Worm (Caenorhabditis elegans): ENCODE data around the gene bath-2.
"Not testable (repeated sequence)": the region's sequence is repeated elsewhere in the genome, so short reads cannot be mapped to it uniquely, and the experiment has no call there.

bath-2 gene

ce11 chrII:1922665-1923187, at the start of gene bath-2, which contains the start of gene F52C6.4:
bath-2 (minus strand) TSS chrII:1922765.
F52C6.4 (plus strand) TSS chrII:1923137.
- TF ChIP-seq madf-6 (GFP tag; IDR thresholded peaks at IDR 0.05) (peak; percentile 44; the same call in 1 of the 2 replicates), tbx-9 (tag; optimal IDR thresholded peaks at IDR 0.05; ENCODE audit: borderline replicate concordance) (no peak), lsl-1 (GFP tag; optimal IDR thresholded peaks at IDR 0.05) (peak; percentile 84), ceh-27 (GFP tag; optimal IDR thresholded peaks at IDR 0.05) (no peak)

- not testable (repeated sequence) for TF ChIP-seq ceh-27 (GFP tag; optimal IDR thresholded peaks at IDR 0.05); ztf-28 (GFP tag; IDR thresholded peaks at IDR 0.05); ztf-6 (GFP tag; IDR thresholded peaks at IDR 0.05)
Measured at ce11 chrII:1955568-1955967, 33.0 kb upstream of the bath-2 start, which contains the start of gene math-49. math-49 (minus strand) TSS chrII:1955668.

- TF ChIP-seq Y53G8AR.9 (GFP tag; conservative IDR thresholded peaks at IDR 0.05) (0 out of 2 replicates have a peak, but pooled peaks have one; percentile 52), rpc-1 (optimal IDR thresholded peaks at IDR 0.05) (no peak), rpc-1 (tag; optimal IDR thresholded peaks at IDR 0.05) (no peak), ceh-79 (tag; optimal IDR thresholded peaks at IDR 0.05) (no peak), dox-1 (GFP tag; IDR thresholded peaks at IDR 0.05) (peak; percentile 57), nhr-80 (tag; optimal IDR thresholded peaks at IDR 0.05) (peak; percentile 73), atf-7 (tag; optimal IDR thresholded peaks at IDR 0.05) (peak; percentile 24), snpc-1.1 (tag; optimal IDR thresholded peaks at IDR 0.05; ENCODE audit: insufficient read depth) (no peak)
Measured at ce11 chrII:1949119-1949518, 26.6 kb upstream of the bath-2 start.

- TF ChIP-seq ceh-91 (GFP tag; IDR thresholded peaks at IDR 0.05); zim-3 (tag; optimal IDR thresholded peaks at IDR 0.05); F55B11.4 (tag; optimal IDR thresholded peaks at IDR 0.05; ENCODE audit: borderline replicate concordance, insufficient read depth): not testable (repeated sequence)
Measured at ce11 chrII:1948393-1948792, 25.8 kb upstream of the bath-2 start, which contains the start of gene ZK250.2. ZK250.2 (plus strand) TSS chrII:1948693.

- TF ChIP-seq zfh-2 (GFP tag; conservative IDR thresholded peaks at IDR 0.05) (no peak), ztf-18 (tag; optimal IDR thresholded peaks at IDR 0.05) (no peak), mes-4 (tag; optimal IDR thresholded peaks at IDR 0.05) (no peak), cebp-2 (GFP tag; IDR thresholded peaks at IDR 0.05) (no peak), gei-17 (GFP tag; optimal IDR thresholded peaks at IDR 0.05) (no peak), lag-1 (GFP tag; IDR thresholded peaks at IDR 0.05) (no peak), F33H1.4 (GFP tag; IDR thresholded peaks at IDR 0.05) (no peak), somi-1 (GFP tag; optimal IDR thresholded peaks at IDR 0.05) (no peak), F39B2.1 (GFP tag; IDR thresholded peaks at IDR 0.05) (no peak), lin-26 (GFP tag; IDR thresholded peaks at IDR 0.05) (no peak)
Measured at ce11 chrII:1946427-1946826, 23.9 kb upstream of the bath-2 start, which contains the start of gene math-48. math-48 (minus strand) TSS chrII:1946527.

ce11 chrII:1945093-1945492, 22.5 kb upstream of the bath-2 start, which contains the start of gene ZK250.14:
ZK250.14 (minus strand) TSS chrII:1945193.
- TF ChIP-seq F57C9.4 (tag; optimal IDR thresholded peaks at IDR 0.05), result no peak
- no peak for TF ChIP-seq xnd-1 (tag; optimal IDR thresholded peaks at IDR 0.05)
- no peak for TF ChIP-seq F33H1.4 (GFP tag; IDR thresholded peaks at IDR 0.05)
- no peak for TF ChIP-seq lin-40 (tag; optimal IDR thresholded peaks at IDR 0.05)
- no peak for TF ChIP-seq cebp-1 (GFP tag; IDR thresholded peaks at IDR 0.05)
- TF ChIP-seq cebp-1 (tag; optimal IDR thresholded peaks at IDR 0.05), result no peak
- TF ChIP-seq ceh-79 (tag; optimal IDR thresholded peaks at IDR 0.05), result no peak
- TF ChIP-seq aptf-3 (GFP tag; IDR thresholded peaks at IDR 0.05), result no peak
- no peak for TF ChIP-seq mcd-1 (GFP tag; IDR thresholded peaks at IDR 0.05)
- no peak for TF ChIP-seq tbx-9 (tag; optimal IDR thresholded peaks at IDR 0.05; ENCODE audit: borderline replicate concordance)
- TF ChIP-seq lsy-27 (tag; optimal IDR thresholded peaks at IDR 0.05; ENCODE audit: borderline replicate concordance, insufficient read depth), result no peak
- TF ChIP-seq attf-3 (GFP tag; conservative IDR thresholded peaks at IDR 0.05), result no peak
- TF ChIP-seq mxl-1 (tag; optimal IDR thresholded peaks at IDR 0.05), result no peak
- TF ChIP-seq egl-18 (GFP tag; IDR thresholded peaks at IDR 0.05), result no peak
- TF ChIP-seq ZK185.1 (tag; optimal IDR thresholded peaks at IDR 0.05; ENCODE audit: poor library complexity, severe bottlenecking), result no peak
- no peak for TF ChIP-seq die-1 (tag; optimal IDR thresholded peaks at IDR 0.05)

All from whole organism, young adult.